Fruit fly (Drosophila melanogaster): ENCODE measurements around the gene Nak.

DNA sequence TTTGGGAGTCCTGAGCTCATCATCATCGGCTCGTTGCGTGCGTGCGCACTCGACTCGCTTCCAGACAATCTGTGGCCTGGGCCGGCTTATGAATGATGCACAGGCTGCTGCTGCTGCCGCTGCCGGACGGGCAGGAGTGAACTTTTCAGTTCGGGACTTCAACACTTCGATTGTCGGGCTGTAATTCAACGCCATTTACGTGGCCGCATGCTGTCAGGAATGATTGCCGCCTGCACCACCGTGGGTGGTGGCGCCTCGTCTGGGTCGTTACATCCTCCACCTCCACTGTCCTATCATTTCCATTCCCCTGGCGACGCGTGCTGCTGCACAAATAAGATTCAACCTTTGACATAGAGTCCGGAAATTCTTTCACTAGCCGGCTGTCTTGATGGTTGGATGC, 41.5 kb upstream of the Nak start:
- no peak for TF ChIP-seq CG12605 (GFP tag; IDR thresholded peaks at IDR 0.05)
- TF ChIP-seq CG9948 (tag; optimal IDR thresholded peaks at IDR 0.05), result no peak
- no peak for TF ChIP-seq gl (tag; optimal IDR thresholded peaks at IDR 0.05)
- no peak for TF ChIP-seq CG8159 (tag; optimal IDR thresholded peaks at IDR 0.05)
- no peak for TF ChIP-seq rn (GFP tag; IDR thresholded peaks at IDR 0.05)
- TF ChIP-seq EcR (GFP tag; optimal IDR thresholded peaks at IDR 0.05), result no peak
- no peak for TF ChIP-seq fd96Ca (GFP tag; IDR thresholded peaks at IDR 0.05)
- TF ChIP-seq CG17806 (tag; optimal IDR thresholded peaks at IDR 0.05), result no peak
